Fruit fly (Drosophila melanogaster) whole organism, embryonic: ENCODE measurements around the gene CG17930.
A peak's percentile ranks its signal among the peaks of the same experiment; 100 is the strongest.

Source experiments
- Asciz ChIP-seq: fragments of 200-800 bp; sonication (Bioruptor generic); optimal IDR thresholded peaks from 2 replicates; lab custom pipeline; 2017; ENCODE audit warnings: missing biosample characterization, mild to moderate bottlenecking, missing genetic modification characterization, missing genetic modification reagents
- CG10274 ChIP-seq: fragments of 200-800 bp; sonication (Bioruptor generic); optimal IDR thresholded peaks from 3 replicates; lab custom pipeline; 2017; ENCODE audit warnings: missing biosample characterization, mild to moderate bottlenecking, missing genetic modification characterization
- CG10565 ChIP-seq: fragments of 200-800 bp; sonication (Bioruptor generic); optimal IDR thresholded peaks from 3 replicates; lab custom pipeline; 2016; ENCODE audit warnings: missing biosample characterization, mild to moderate bottlenecking, missing genetic modification characterization
- CG11247 ChIP-seq: fragments of 200-800 bp; sonication (Bioruptor generic); IDR thresholded peaks from 2 replicates; pipeline ENCODE4 v1.3.6; 2022; ENCODE audit warnings: missing biosample characterization, missing genetic modification characterization
- CG12391 ChIP-seq: fragments of 200-800 bp; sonication (Bioruptor generic); optimal IDR thresholded peaks from 3 replicates; lab custom pipeline; 2018; ENCODE audit warnings: missing biosample characterization, mild to moderate bottlenecking, missing genetic modification characterization, moderate library complexity
- CG12942 ChIP-seq: fragments of 200-800 bp; sonication (Bioruptor generic); optimal IDR thresholded peaks from 3 replicates; lab custom pipeline; 2016; ENCODE audit warnings: missing biosample characterization, missing genetic modification characterization
- CG13424 ChIP-seq: fragments of 200-800 bp; sonication (Bioruptor generic); optimal IDR thresholded peaks from 2 replicates; lab custom pipeline; 2019; ENCODE audit warnings: missing biosample characterization, mild to moderate bottlenecking, missing genetic modification characterization, moderate library complexity
- CG17912 ChIP-seq: fragments of 200-800 bp; sonication (Bioruptor generic); optimal IDR thresholded peaks from 2 replicates; lab custom pipeline; 2018; ENCODE audit warnings: missing biosample characterization, mild to moderate bottlenecking, missing genetic modification characterization
- CG2712 ChIP-seq: fragments of 200-800 bp; optimal IDR thresholded peaks from 3 replicates; lab custom pipeline; 2019; ENCODE audit warnings: missing biosample characterization, mild to moderate bottlenecking, missing genetic modification characterization, moderate library complexity
- CG31388 ChIP-seq: fragments of 200-800 bp; sonication (Bioruptor generic); optimal IDR thresholded peaks from 2 replicates; lab custom pipeline; 2016; ENCODE audit warnings: missing biosample characterization, missing genetic modification characterization
- CG3847 ChIP-seq: fragments of 200-800 bp; sonication (Bioruptor generic); IDR thresholded peaks from 2 replicates; pipeline ENCODE4 v1.3.6; 2022; ENCODE audit warnings: missing biosample characterization, missing genetic modification characterization
- CG4360 ChIP-seq: fragments of 200-800 bp; sonication (Bioruptor generic); IDR thresholded peaks from 2 replicates; pipeline ENCODE4 v1.3.6; 2022; ENCODE audit warnings: missing biosample characterization, missing genetic modification characterization
- CG4707 ChIP-seq: fragments of 200-800 bp; sonication (Bioruptor generic); optimal IDR thresholded peaks from 2 replicates; lab custom pipeline; 2018; ENCODE audit warnings: missing biosample characterization, mild to moderate bottlenecking, missing genetic modification characterization, moderate library complexity
- CG7271 ChIP-seq: fragments of 200-800 bp; sonication (Bioruptor generic); optimal IDR thresholded peaks from 2 replicates; lab custom pipeline; 2018; ENCODE audit warnings: missing biosample characterization, mild to moderate bottlenecking, missing genetic modification characterization, moderate library complexity
- CG7745 ChIP-seq: fragments of 200-800 bp; sonication (Bioruptor generic); optimal IDR thresholded peaks from 2 replicates; lab custom pipeline; 2018; ENCODE audit warnings: missing biosample characterization, mild to moderate bottlenecking, missing genetic modification characterization, moderate library complexity
- CG7839 ChIP-seq: fragments of 200-800 bp; sonication (Bioruptor generic); optimal IDR thresholded peaks from 3 replicates; lab custom pipeline; 2018; ENCODE audit warnings: missing biosample characterization, mild to moderate bottlenecking, missing genetic modification characterization, moderate library complexity
- CG7963 ChIP-seq: fragments of 200-800 bp; sonication (Bioruptor generic); IDR thresholded peaks from 3 replicates; pipeline ENCODE4 v1.3.6; 2022; ENCODE audit warnings: missing biosample characterization, missing genetic modification characterization; ENCODE audit not compliant: partially characterized antibody
- CG8765 ChIP-seq: fragments of 200-800 bp; sonication (Bioruptor generic); IDR thresholded peaks from 2 replicates; pipeline ENCODE4 v1.3.6; 2022; ENCODE audit warnings: missing biosample characterization, missing genetic modification characterization
- CG9932 ChIP-seq: fragments of 200-800 bp; sonication (Bioruptor generic); IDR thresholded peaks from 2 replicates; pipeline ENCODE4 v1.3.6; 2022; ENCODE audit warnings: missing biosample characterization, missing genetic modification characterization
- Dfd ChIP-seq, 2 experiments: fragments of >200 bp; optimal IDR thresholded peaks; 2 replicates each; lab custom pipeline; 2017; ENCODE audit warnings: missing biosample characterization in 2 of 2, missing genetic modification characterization in 2 of 2
- Doc2 ChIP-seq: fragments of 200-800 bp; sonication (Bioruptor generic); IDR thresholded peaks from 2 replicates; pipeline ENCODE4 v1.3.6; 2022; ENCODE audit warnings: missing biosample characterization, missing genetic modification characterization
- Gug ChIP-seq: fragments of 200-800 bp; sonication (Bioruptor generic); IDR thresholded peaks from 4 replicates; pipeline ENCODE4 v1.3.6; 2022; ENCODE audit warnings: missing biosample characterization, missing genetic modification characterization
- Hmx ChIP-seq: fragments of 200-800 bp; sonication (Bioruptor generic); optimal IDR thresholded peaks from 2 replicates; lab custom pipeline; 2016; ENCODE audit warnings: missing biosample characterization, missing genetic modification characterization
- MTF-1 ChIP-seq: fragments of 200-800 bp; sonication (Bioruptor generic); optimal IDR thresholded peaks from 2 replicates; lab custom pipeline; 2018; ENCODE audit warnings: missing biosample characterization, mild to moderate bottlenecking, missing genetic modification characterization, borderline replicate concordance
- Mad ChIP-seq: fragments of 200-800 bp; sonication (Bioruptor generic); optimal IDR thresholded peaks from 2 replicates; lab custom pipeline; 2016; ENCODE audit warnings: missing biosample characterization, missing genetic modification characterization
- NK7.1 ChIP-seq: fragments of 200-800 bp; sonication (Bioruptor generic); optimal IDR thresholded peaks from 3 replicates; lab custom pipeline; 2016; ENCODE audit warnings: missing biosample characterization, missing genetic modification characterization
- Nf-YC ChIP-seq: fragments of 200-800 bp; optimal IDR thresholded peaks from 3 replicates; lab custom pipeline; 2019; ENCODE audit warnings: missing biosample characterization, mild to moderate bottlenecking, missing genetic modification characterization, moderate library complexity
- Oli ChIP-seq: fragments of 200-800 bp; sonication (Bioruptor generic); optimal IDR thresholded peaks from 2 replicates; lab custom pipeline; 2018; ENCODE audit warnings: missing biosample characterization, mild to moderate bottlenecking, missing genetic modification characterization, moderate library complexity
- Ravus ChIP-seq: fragments of 200-800 bp; sonication (Bioruptor generic); IDR thresholded peaks from 2 replicates; pipeline ENCODE4 v1.3.6; 2022; ENCODE audit warnings: missing biosample characterization, missing genetic modification characterization
- Rfx ChIP-seq: fragments of 200-800 bp; sonication (Bioruptor generic); IDR thresholded peaks from 2 replicates; pipeline ENCODE4 v1.3.6; 2022; ENCODE audit warnings: missing biosample characterization, missing genetic modification characterization
- Rx ChIP-seq: fragments of 200-800 bp; sonication (Bioruptor generic); IDR thresholded peaks from 2 replicates; pipeline ENCODE4 v1.3.6; 2022; ENCODE audit warnings: missing biosample characterization, missing genetic modification characterization
- Tbp ChIP-seq: fragments of >200 bp; optimal IDR thresholded peaks from 2 replicates; lab custom pipeline; 2018; ENCODE audit warnings: missing biosample characterization, missing genetic modification characterization
- Xrp1 ChIP-seq: fragments of 200-800 bp; sonication (Bioruptor generic); IDR thresholded peaks from 2 replicates; pipeline ENCODE4 v1.3.6; 2022; ENCODE audit warnings: missing biosample characterization, missing genetic modification characterization
- ftz-f1 ChIP-seq: fragments of 200-800 bp; sonication (Bioruptor generic); optimal IDR thresholded peaks from 2 replicates; lab custom pipeline; 2016; ENCODE audit warnings: missing biosample characterization, missing genetic modification characterization
- ham ChIP-seq: fragments of 200-800 bp; sonication (Bioruptor generic); IDR thresholded peaks from 2 replicates; pipeline ENCODE4 v1.3.6; 2022; ENCODE audit warnings: missing biosample characterization, missing genetic modification characterization
- hb ChIP-seq: fragments of 200-800 bp; sonication (Bioruptor generic); IDR thresholded peaks from 3 replicates; pipeline ENCODE4 v1.3.6; 2022; ENCODE audit warnings: missing biosample characterization, missing genetic modification characterization; ENCODE audit not compliant: partially characterized antibody
- jigr1 ChIP-seq: fragments of 200-800 bp; sonication (Bioruptor generic); IDR thresholded peaks from 3 replicates; pipeline ENCODE4 v1.3.6; 2022; ENCODE audit warnings: missing biosample characterization, missing genetic modification characterization
- kay ChIP-seq: fragments of 200-800 bp; sonication (Bioruptor generic); optimal IDR thresholded peaks from 2 replicates; lab custom pipeline; 2016; ENCODE audit warnings: missing biosample characterization, missing genetic modification characterization
- kni ChIP-seq: fragments of 200-800 bp; sonication (Bioruptor generic); optimal IDR thresholded peaks from 3 replicates; lab custom pipeline; 2017; ENCODE audit warnings: mild to moderate bottlenecking, missing biosample characterization, missing genetic modification reagents, missing genetic modification characterization
- maf-S ChIP-seq: fragments of 200-800 bp; sonication (Bioruptor generic); optimal IDR thresholded peaks from 2 replicates; lab custom pipeline; 2016; ENCODE audit warnings: missing biosample characterization, missing genetic modification characterization
- otp ChIP-seq: fragments of 200-800 bp; sonication (Bioruptor generic); IDR thresholded peaks from 3 replicates; pipeline ENCODE4, ENCODE4 v1.3.6; 2022; ENCODE audit warnings: missing biosample characterization, missing genetic modification characterization
- scrt ChIP-seq: fragments of 200-800 bp; sonication (Bioruptor generic); optimal IDR thresholded peaks from 2 replicates; lab custom pipeline; 2018; ENCODE audit warnings: missing biosample characterization, mild to moderate bottlenecking, missing genetic modification characterization, moderate library complexity
- sens ChIP-seq: fragments of 200-800 bp; sonication (Bioruptor generic); peaks from one replicate; lab custom pipeline; 2016; ENCODE audit warnings: missing biosample characterization, missing genetic modification characterization
- sim ChIP-seq: fragments of 200-800 bp; sonication (Bioruptor generic); IDR thresholded peaks from 2 replicates; pipeline ENCODE4 v1.3.6; 2022; ENCODE audit warnings: missing biosample characterization, missing genetic modification characterization
- slou ChIP-seq: fragments of 200-800 bp; sonication (Bioruptor generic); optimal IDR thresholded peaks from 3 replicates; lab custom pipeline; 2016; ENCODE audit warnings: missing biosample characterization, missing genetic modification characterization
- tap ChIP-seq: fragments of 200-800 bp; optimal IDR thresholded peaks from 3 replicates; lab custom pipeline; 2019; ENCODE audit warnings: missing biosample characterization, mild to moderate bottlenecking, missing genetic modification characterization, moderate library complexity
- tna ChIP-seq: fragments of 200-800 bp; sonication (Bioruptor generic); IDR thresholded peaks from 2 replicates; pipeline ENCODE4 v1.3.6; 2022; ENCODE audit warnings: missing biosample characterization, missing genetic modification characterization; ENCODE audit not compliant: partially characterized antibody
- wek ChIP-seq: fragments of 200-800 bp; sonication (Bioruptor generic); optimal IDR thresholded peaks from 3 replicates; lab custom pipeline; 2018; ENCODE audit warnings: missing biosample characterization, mild to moderate bottlenecking, missing genetic modification characterization, moderate library complexity
- zen2 ChIP-seq: fragments of 200-800 bp; sonication (Bioruptor generic); IDR thresholded peaks from 3 replicates; pipeline ENCODE4 v1.3.6; 2022; ENCODE audit warnings: missing biosample characterization, missing genetic modification characterization; ENCODE audit not compliant: partially characterized antibody
- zfh1 ChIP-seq: fragments of 200-800 bp; sonication (Bioruptor generic); IDR thresholded peaks from 3 replicates; pipeline ENCODE4 v1.3.6; 2022; ENCODE audit warnings: missing biosample characterization, missing genetic modification characterization

The CG17930 gene

DNA sequence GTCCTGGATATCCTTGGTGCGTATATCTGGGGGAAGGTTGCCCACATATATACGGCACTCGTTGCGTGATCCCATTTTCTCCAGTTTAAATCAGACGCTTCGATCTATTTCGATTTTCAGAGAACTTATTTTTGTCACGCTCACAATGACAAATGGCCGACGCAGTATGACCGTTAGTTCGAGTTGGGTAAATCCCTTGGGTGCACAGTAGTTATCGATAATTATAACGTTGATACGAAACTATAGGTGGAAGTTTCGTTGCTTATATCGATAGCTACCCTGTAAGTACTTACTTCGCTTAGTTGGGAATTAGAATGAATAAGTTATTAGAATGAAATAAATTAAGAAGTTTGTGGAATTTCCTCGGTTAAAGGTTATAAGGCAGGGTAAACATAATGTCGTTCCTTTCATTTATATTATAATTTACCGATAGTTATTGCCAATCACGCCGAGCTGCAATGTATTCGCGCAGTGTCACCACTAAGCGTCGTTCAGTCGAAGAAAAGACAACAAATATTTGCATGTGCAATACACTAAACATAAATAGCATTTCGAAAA is 14.2 kb downstream of the CG17930 start, which contains the start of the genes SF2 and pad (continued):
- TF ChIP-seq CG7745 (tag; lab: Kevin White, UChicago) (no peak), Rx (GFP tag; lab: Robert Waterston, UW) (peak; percentile 42), Hmx (GFP tag; lab: Kevin White, UChicago) (peak; percentile 64), CG9932 (peak; percentile 93), CG3847 (GFP tag; lab: Robert Waterston, UW) (peak; percentile 84), CG31388 (peak; percentile 46), CG7271 (tag; lab: Kevin White, UChicago) (peak; percentile 29), slou (peak; percentile 52), CG11247 (peak; percentile 64; the same call in 1 of the 2 replicates), Asciz (peak; percentile 40), scrt (GFP tag; lab: Kevin White, UChicago) (peak; percentile 56), Oli (peak; percentile 65), Doc2 (GFP tag; lab: Robert Waterston, UW) (no peak), kay (GFP tag; lab: Kevin White, UChicago) (peak; percentile 65), tna (GFP tag; lab: Robert Waterston, UW) (peak; percentile 84; the same call in 1 of the 2 replicates), Rfx (peak; percentile 82), CG2712 (tag; lab: Kevin White, UChicago) (peak; percentile 86), MTF-1 (no peak), zfh1 (peak; percentile 38; the same call in 1 of the 3 replicates), CG4707 (GFP tag; lab: Kevin White, UChicago) (no peak), otp (GFP tag; lab: Robert Waterston, UW) (no peak; the same call in 2 of the 3 replicates), maf-S (GFP tag; lab: Kevin White, UChicago) (peak; percentile 66), Xrp1 (GFP tag; lab: Robert Waterston, UW) (peak; percentile 56; the same call in 1 of the 2 replicates), CG7839 (tag; lab: Kevin White, UChicago) (peak; percentile 76), CG4360 (GFP tag; lab: Robert Waterston, UW) (no peak), tap (tag; lab: Kevin White, UChicago) (no peak), Gug (GFP tag; lab: Robert Waterston, UW) (peak; percentile 79; the same call in 3 of the 4 replicates), kni (GFP tag; lab: Kevin White, UChicago) (peak; percentile 68), Dfd (GFP tag; optimal IDR thresholded peaks at IDR 0.05; lab: Kevin White, UChicago) (no peak), sim (0 out of 2 replicates have a peak, but pooled peaks have one; percentile 50), CG7963 (GFP tag; lab: Robert Waterston, UW) (peak; percentile 76), CG13424 (tag; lab: Kevin White, UChicago) (peak; percentile 84), sens (GFP tag; lab: Kevin White, UChicago) (peak; percentile 98), CG10565 (GFP tag; lab: Kevin White, UChicago) (no peak), wek (GFP tag; lab: Kevin White, UChicago) (no peak), CG12942 (GFP tag; lab: Kevin White, UChicago) (peak; percentile 78), CG10274 (GFP tag; lab: Kevin White, UChicago) (no peak), Mad (GFP tag; lab: Kevin White, UChicago) (peak; percentile 91), jigr1 (GFP tag; lab: Robert Waterston, UW) (no peak; the same call in 2 of the 3 replicates), Tbp (peak; percentile 24), zen2 (peak; percentile 81; the same call in 2 of the 3 replicates), Nf-YC (tag; lab: Kevin White, UChicago) (peak; percentile 80), CG17912 (peak; percentile 5), CG8765 (GFP tag; lab: Robert Waterston, UW) (peak; percentile 45; the same call in 1 of the 2 replicates), hb (GFP tag; lab: Robert Waterston, UW) (peak; percentile 92), Ravus (GFP tag; lab: Robert Waterston, UW) (peak; percentile 29), ham (GFP tag; lab: Robert Waterston, UW) (no peak), NK7.1 (GFP tag; lab: Kevin White, UChicago) (peak; percentile 53), ftz-f1 (GFP tag; lab: Kevin White, UChicago) (peak; percentile 10), CG12391 (tag; lab: Kevin White, UChicago) (peak; percentile 89)
